Worm (Caenorhabditis elegans) whole organism, L2 larva: ENCODE data around the gene scl-11.

Experiments used
- R02D3.7 ChIP-seq: fragments of 150-350 bp; optimal IDR thresholded peaks from 2 replicates; lab custom pipeline; 2014; ENCODE audit warnings: missing biosample characterization, missing genetic modification characterization
- blmp-1 ChIP-seq: sonication (generic microtip); optimal IDR thresholded peaks from 2 replicates; lab custom pipeline; 2017; ENCODE audit warnings: missing genetic modification characterization, mild to moderate bottlenecking, missing compliant biosample characterization, antibody characterized with exemption, moderate library complexity; ENCODE audit not compliant: insufficient read depth
- dmd-4 ChIP-seq: sonication (generic microtip); optimal IDR thresholded peaks from 2 replicates; lab custom pipeline; 2017; ENCODE audit warnings: missing biosample characterization, missing genetic modification characterization
- egl-27 ChIP-seq: sonication (generic microtip); optimal IDR thresholded peaks from 3 replicates; lab custom pipeline; 2017; ENCODE audit warnings: missing biosample characterization, missing genetic modification reagents, missing genetic modification characterization
- lin-11 ChIP-seq: fragments of 150-350 bp; sonication (generic microtip); optimal IDR thresholded peaks from 2 replicates; lab custom pipeline; 2014; ENCODE audit warnings: missing biosample characterization, missing genetic modification characterization, inconsistent platforms, mixed read lengths
- lin-13 ChIP-seq: fragments of 150-350 bp; optimal IDR thresholded peaks from 2 replicates; lab custom pipeline; 2014; ENCODE audit warnings: missing biosample characterization, missing genetic modification reagents, missing genetic modification characterization
- lin-39 ChIP-seq: fragments of 150-350 bp; optimal IDR thresholded peaks from 2 replicates; lab custom pipeline; 2014; ENCODE audit warnings: missing biosample characterization, missing genetic modification reagents, missing genetic modification characterization
- mdl-1 ChIP-seq, 2 experiments: fragments of 150-350 bp in 1 of 2; sonication (generic microtip) in 1 of 2; optimal IDR thresholded peaks; 2 replicates each; lab custom pipeline; 2017; ENCODE audit warnings: missing biosample characterization in 2 of 2, missing genetic modification characterization in 2 of 2
- nhr-11 ChIP-seq: fragments of 150-350 bp; optimal IDR thresholded peaks from 2 replicates; lab custom pipeline; 2014; ENCODE audit warnings: missing biosample characterization, missing genetic modification characterization
- nhr-25 ChIP-seq: fragments of 150-350 bp; sonication (generic microtip); optimal IDR thresholded peaks from 3 replicates; lab custom pipeline; 2014; ENCODE audit warnings: missing biosample characterization, missing genetic modification characterization
- skn-1 ChIP-seq: sonication (generic microtip); optimal IDR thresholded peaks from 2 replicates; lab custom pipeline; 2017; ENCODE audit warnings: missing biosample characterization, missing genetic modification characterization
- snpc-4 ChIP-seq: fragments of 150-350 bp; optimal IDR thresholded peaks from 2 replicates; lab custom pipeline; 2014; ENCODE audit warnings: missing biosample characterization, missing genetic modification characterization
- unc-62 ChIP-seq: fragments of 150-350 bp; optimal IDR thresholded peaks from 2 replicates; lab custom pipeline; 2014; ENCODE audit warnings: missing biosample characterization, missing genetic modification reagents, missing genetic modification characterization
- ztf-11 ChIP-seq: sonication (generic microtip); optimal IDR thresholded peaks from 2 replicates; lab custom pipeline; 2017; ENCODE audit warnings: missing biosample characterization, missing genetic modification characterization

ce11 chrIV:13028746-13029673 lies 22.2 kb upstream of the scl-11 start:
- no peak for TF ChIP-seq R02D3.7 (tag; lab: Kevin White, UChicago)
- no peak for TF ChIP-seq dmd-4 (tag; lab: Kevin White, UChicago)
- TF ChIP-seq skn-1: no peak
- no peak for TF ChIP-seq nhr-25 (tag; lab: Kevin White, UChicago)
- TF ChIP-seq unc-62 (GFP tag; lab: Kevin White, UChicago): no peak
- no peak for TF ChIP-seq snpc-4
- TF ChIP-seq lin-11: no peak
- no peak for TF ChIP-seq nhr-11
- no peak for TF ChIP-seq lin-13 (GFP tag; lab: Kevin White, UChicago)
- no peak for TF ChIP-seq lin-39
- TF ChIP-seq mdl-1 (tag; optimal IDR thresholded peaks at IDR 0.05; lab: Kevin White, UChicago): no peak
- TF ChIP-seq egl-27: no peak
- TF ChIP-seq blmp-1 (tag; lab: Kevin White, UChicago): no peak
- TF ChIP-seq ztf-11: no peak
